Worm (Caenorhabditis elegans) whole organism, L4 larva: ENCODE measurements around the gene nhr-233.

Source experiments
- F49E8.2 ChIP-seq: sonication (generic microtip); optimal IDR thresholded peaks from 2 replicates; lab custom pipeline; 2016; ENCODE audit warnings: missing compliant biosample characterization, mild to moderate bottlenecking, missing genetic modification characterization, borderline replicate concordance
- T26A8.4 ChIP-seq: fragments of 200-800 bp; sonication (Bioruptor generic); IDR thresholded peaks from 2 replicates; pipeline ENCODE4 v1.3.6; 2022; ENCODE audit warnings: missing genetic modification characterization, missing compliant biosample characterization
- Y48G9A.11 ChIP-seq: fragments of 200-800 bp; sonication (Bioruptor generic); IDR thresholded peaks from 2 replicates; pipeline ENCODE4 v1.3.6; 2022; ENCODE audit warnings: missing genetic modification reagents, missing genetic modification characterization, missing compliant biosample characterization
- Y5F2A.4 ChIP-seq: fragments of 200-800 bp; sonication (Bioruptor generic); optimal IDR thresholded peaks from 2 replicates; lab custom pipeline; 2018; ENCODE audit warnings: mild to moderate bottlenecking, missing genetic modification characterization, missing compliant biosample characterization
- ZK337.2 ChIP-seq: fragments of 200-800 bp; sonication (Bioruptor generic); IDR thresholded peaks from 2 replicates; pipeline ENCODE4 v1.3.6; 2022; ENCODE audit warnings: missing genetic modification reagents, missing genetic modification characterization, missing compliant biosample characterization
- ZK546.5 ChIP-seq, 2 experiments: sonication (generic microtip); optimal IDR thresholded peaks; 2 replicates each; lab custom pipeline; 2017; ENCODE audit warnings: missing biosample characterization in 2 of 2, missing genetic modification characterization in 2 of 2
- aha-1 ChIP-seq: fragments of 150-350 bp; peaks from one replicate; lab custom pipeline; 2014; ENCODE audit warnings: missing biosample characterization, missing genetic modification characterization
- aly-2 ChIP-seq: sonication (generic microtip); optimal IDR thresholded peaks from 2 replicates; lab custom pipeline; 2018; ENCODE audit warnings: missing biosample characterization, missing genetic modification characterization
- arid-1 ChIP-seq: fragments of 200-800 bp; sonication (Bioruptor generic); conservative IDR thresholded peaks from 2 replicates; pipeline ENCODE4 v1.3.6; 2022; ENCODE audit warnings: missing genetic modification reagents, missing genetic modification characterization, missing compliant biosample characterization
- dmd-6 ChIP-seq: fragments of 200-800 bp; sonication (Bioruptor generic); IDR thresholded peaks from 2 replicates; pipeline ENCODE4 v1.3.6; 2022; ENCODE audit warnings: missing genetic modification reagents, missing genetic modification characterization, missing compliant biosample characterization
- dmd-8 ChIP-seq: fragments of 200-800 bp; sonication (Bioruptor generic); IDR thresholded peaks from 2 replicates; pipeline ENCODE4 v1.3.6; 2022; ENCODE audit warnings: missing genetic modification characterization, missing compliant biosample characterization
- duxl-1 ChIP-seq: sonication (generic microtip); optimal IDR thresholded peaks from 2 replicates; lab custom pipeline; 2016; ENCODE audit warnings: mild to moderate bottlenecking, missing genetic modification characterization, moderate library complexity, missing compliant biosample characterization; ENCODE audit not compliant: poor library complexity
- dve-1 ChIP-seq: sonication (generic microtip); optimal IDR thresholded peaks from 2 replicates; lab custom pipeline; 2017; ENCODE audit warnings: antibody characterized with exemption, mild to moderate bottlenecking, missing genetic modification characterization, missing compliant biosample characterization; ENCODE audit not compliant: insufficient read depth
- fkh-10 ChIP-seq: fragments of 150-350 bp; optimal IDR thresholded peaks from 2 replicates; lab custom pipeline; 2014; ENCODE audit warnings: missing biosample characterization, missing genetic modification reagents, missing genetic modification characterization
- fos-1 ChIP-seq: fragments of 150-350 bp; optimal IDR thresholded peaks from 2 replicates; lab custom pipeline; 2014; ENCODE audit warnings: missing biosample characterization, missing genetic modification characterization
- hlh-11 ChIP-seq: fragments of 200-800 bp; sonication (Bioruptor generic); optimal IDR thresholded peaks from 2 replicates; lab custom pipeline; 2018; ENCODE audit warnings: mild to moderate bottlenecking, missing genetic modification characterization, missing compliant biosample characterization
- hlh-30 ChIP-seq: sonication (generic microtip); optimal IDR thresholded peaks from 2 replicates; lab custom pipeline; 2017; ENCODE audit warnings: antibody characterized with exemption, mild to moderate bottlenecking, missing genetic modification characterization, missing compliant biosample characterization; ENCODE audit not compliant: insufficient read depth
- lim-7 ChIP-seq: fragments of 200-800 bp; sonication (Bioruptor generic); IDR thresholded peaks from 2 replicates; pipeline ENCODE4 v1.3.6; 2022; ENCODE audit warnings: missing genetic modification characterization, missing compliant biosample characterization
- lin-1 ChIP-seq: fragments of 200-800 bp; sonication (Bioruptor generic); IDR thresholded peaks from 2 replicates; pipeline ENCODE4 v1.3.6; 2022; ENCODE audit warnings: missing genetic modification reagents, missing genetic modification characterization, missing compliant biosample characterization
- madf-5 ChIP-seq, 2 experiments: fragments of 200-800 bp; sonication (Bioruptor generic); IDR thresholded peaks; 2 replicates each; pipeline ENCODE4 v1.3.6; 2022; ENCODE audit warnings: missing compliant biosample characterization in 2 of 2, missing genetic modification characterization in 2 of 2
- madf-9 ChIP-seq: fragments of 200-800 bp; sonication (Bioruptor generic); conservative IDR thresholded peaks from 2 replicates; pipeline ENCODE4 v1.3.6; 2022; ENCODE audit warnings: missing genetic modification reagents, missing genetic modification characterization, missing compliant biosample characterization
- mdt-29 ChIP-seq: fragments of 200-800 bp; sonication (Bioruptor generic); IDR thresholded peaks from 2 replicates; pipeline ENCODE4 v1.3.6; 2022; ENCODE audit warnings: missing genetic modification reagents, missing genetic modification characterization, missing compliant biosample characterization
- mes-2 ChIP-seq: sonication (generic microtip); optimal IDR thresholded peaks from 2 replicates; lab custom pipeline; 2016; ENCODE audit warnings: missing genotype, mild to moderate bottlenecking, missing genetic modification characterization, missing compliant biosample characterization; ENCODE audit not compliant: poor library complexity, severe bottlenecking
- nhr-11 ChIP-seq: fragments of 150-350 bp; optimal IDR thresholded peaks from 2 replicates; lab custom pipeline; 2014; ENCODE audit warnings: missing biosample characterization, missing genetic modification characterization
- nhr-41 ChIP-seq: fragments of 200-800 bp; sonication (Bioruptor generic); IDR thresholded peaks from 2 replicates; pipeline ENCODE4 v1.3.6; 2022; ENCODE audit warnings: missing genetic modification reagents, missing genetic modification characterization, missing compliant biosample characterization
- nhr-42 ChIP-seq: fragments of 200-800 bp; sonication (Bioruptor generic); IDR thresholded peaks from 2 replicates; pipeline ENCODE4 v1.3.6; 2022; ENCODE audit warnings: missing genetic modification characterization, missing compliant biosample characterization
- sdz-12 ChIP-seq: fragments of 200-800 bp; sonication (Bioruptor generic); optimal IDR thresholded peaks from 2 replicates; lab custom pipeline; 2018; ENCODE audit warnings: mild to moderate bottlenecking, missing genetic modification characterization, missing compliant biosample characterization
- skn-1 ChIP-seq: fragments of 150-350 bp; optimal IDR thresholded peaks from 2 replicates; lab custom pipeline; 2014; ENCODE audit warnings: missing biosample characterization, missing genetic modification characterization
- snpc-4 ChIP-seq: fragments of 150-350 bp; optimal IDR thresholded peaks from 2 replicates; lab custom pipeline; 2014; ENCODE audit warnings: missing biosample characterization, missing genetic modification characterization
- spr-1 ChIP-seq: sonication (generic microtip); optimal IDR thresholded peaks from 2 replicates; lab custom pipeline; 2016; ENCODE audit warnings: mild to moderate bottlenecking, missing genetic modification characterization, missing compliant biosample characterization
- spr-3 ChIP-seq: fragments of 200-800 bp; sonication (Bioruptor generic); optimal IDR thresholded peaks from 2 replicates; lab custom pipeline; 2018; ENCODE audit warnings: mild to moderate bottlenecking, missing genetic modification characterization, missing compliant biosample characterization
- tag-97 ChIP-seq: fragments of 200-800 bp; sonication (Bioruptor generic); IDR thresholded peaks from 2 replicates; pipeline ENCODE4 v1.3.6; 2022; ENCODE audit warnings: missing genetic modification characterization, missing compliant biosample characterization
- tra-1 ChIP-seq: fragments of 200-800 bp; sonication (Bioruptor generic); IDR thresholded peaks from 2 replicates; pipeline ENCODE4 v1.3.6; 2022; ENCODE audit warnings: missing genetic modification reagents, missing genetic modification characterization, missing compliant biosample characterization
- unc-62 ChIP-seq, 3 experiments: fragments of 150-350 bp in 1 of 3; sonication (generic microtip); optimal IDR thresholded peaks in 2 of 3; peaks in 1 of 3; 1 replicate in 1 of 3; 2 replicates in 2 of 3; lab custom pipeline; 2014 to 2017; ENCODE audit warnings: missing biosample characterization in 3 of 3, missing genetic modification characterization in 3 of 3, missing genetic modification reagents in 3 of 3, missing genotype in 1 of 3
- zag-1 ChIP-seq: fragments of 150-350 bp; optimal IDR thresholded peaks from 2 replicates; lab custom pipeline; 2014; ENCODE audit warnings: missing biosample characterization, missing genetic modification characterization
- zfp-2 ChIP-seq: sonication (generic microtip); optimal IDR thresholded peaks from 2 replicates; lab custom pipeline; 2016; ENCODE audit warnings: mild to moderate bottlenecking, missing genetic modification characterization, missing compliant biosample characterization
- zfp-3 ChIP-seq: fragments of 200-800 bp; sonication (Bioruptor generic); conservative IDR thresholded peaks from 2 replicates; pipeline ENCODE4 v1.3.6; 2022; ENCODE audit warnings: missing genetic modification reagents, missing genetic modification characterization, missing compliant biosample characterization
- zip-2 ChIP-seq: fragments of 150-350 bp; optimal IDR thresholded peaks from 2 replicates; lab custom pipeline; 2014; ENCODE audit warnings: missing biosample characterization, missing genetic modification characterization

The nhr-233 gene

ce11 chrV:16588428-16588827 lies 17.8 kb upstream of the nhr-233 start, which contains the start of gene srw-73:
Gene srw-73, minus strand, starts transcription at chrV:16588528.
- TF ChIP-seq madf-9 (GFP tag; lab: Robert Waterston, UW) (no peak), snpc-4 (tag; lab: Kevin White, UChicago) (no peak), zfp-3 (GFP tag; lab: Robert Waterston, UW) (no peak)
- TF ChIP-seq, all 104 proteins: peak for 0

ce11 chrV:16582973-16583372 lies 12.4 kb upstream of the nhr-233 start, which contains the start of gene str-150:
Gene str-150, plus strand, starts transcription at chrV:16583273.
- TF ChIP-seq skn-1 (tag; lab: Kevin White, UChicago) (no peak), mdt-29 (GFP tag; lab: Robert Waterston, UW) (no peak), nhr-42 (GFP tag; lab: Robert Waterston, UW) (no peak), hlh-30 (tag; lab: Kevin White, UChicago) (no peak), snpc-4 (tag; lab: Kevin White, UChicago) (no peak), Y48G9A.11 (GFP tag; lab: Robert Waterston, UW) (no peak), lim-7 (GFP tag; lab: Robert Waterston, UW) (no peak), aly-2 (tag; lab: Kevin White, UChicago) (no peak), duxl-1 (tag; lab: Kevin White, UChicago) (no peak)

- TF ChIP-seq dmd-6 (GFP tag; lab: Robert Waterston, UW) (no peak), nhr-41 (GFP tag; lab: Robert Waterston, UW) (no peak), aha-1 (peak; percentile 46), zag-1 (tag; lab: Kevin White, UChicago) (no peak)
Measured at ce11 chrV:16581061-16581460, 10.5 kb upstream of the nhr-233 start.

ce11 chrV:16580424-16580823 lies 9.8 kb upstream of the nhr-233 start, which contains the start of gene nhr-271:
Gene nhr-271, minus strand, starts transcription at chrV:16580524.
- TF ChIP-seq nhr-11 = no peak
- TF ChIP-seq nhr-42 (GFP tag; lab: Robert Waterston, UW) = no peak
- no peak for TF ChIP-seq lin-1 (GFP tag; lab: Robert Waterston, UW)
- no peak for TF ChIP-seq unc-62 (GFP tag; optimal IDR thresholded peaks at IDR 0.05 in 1 of 2; lab: Kevin White, UChicago)
- no peak for TF ChIP-seq unc-62 (tag; optimal IDR thresholded peaks at IDR 0.05; lab: Kevin White, UChicago)
- TF ChIP-seq snpc-4 (tag; lab: Kevin White, UChicago) = no peak
- no peak for TF ChIP-seq F49E8.2 (tag; lab: Kevin White, UChicago)
- no peak for TF ChIP-seq fkh-10 (GFP tag; lab: Kevin White, UChicago)
- no peak for TF ChIP-seq sdz-12 (GFP tag; lab: Kevin White, UChicago)
- TF ChIP-seq tag-97 = no peak
- no peak for TF ChIP-seq dmd-8 (GFP tag; lab: Robert Waterston, UW)
- TF ChIP-seq zfp-2 (tag; lab: Kevin White, UChicago) = no peak
- no peak for TF ChIP-seq ZK337.2 (GFP tag; lab: Robert Waterston, UW)
- TF ChIP-seq spr-3 = no peak
- TF ChIP-seq arid-1 (GFP tag; lab: Robert Waterston, UW) = no peak
- no peak for TF ChIP-seq mes-2 (tag; lab: Kevin White, UChicago)
- no peak for TF ChIP-seq mdt-29 (GFP tag; lab: Robert Waterston, UW)
- no peak for TF ChIP-seq Y48G9A.11 (GFP tag; lab: Robert Waterston, UW)

ce11 chrV:16575900-16576299 lies 5.3 kb upstream of the nhr-233 start, which contains the start of gene str-151:
Gene str-151, plus strand, starts transcription at chrV:16576200.
- TF ChIP-seq spr-1 = no peak
- TF ChIP-seq fkh-10 (GFP tag; lab: Kevin White, UChicago) = no peak
- no peak for TF ChIP-seq tra-1 (GFP tag; lab: Robert Waterston, UW)
- TF ChIP-seq Y48G9A.11 (GFP tag; lab: Robert Waterston, UW) = no peak
- no peak for TF ChIP-seq hlh-11
- TF ChIP-seq T26A8.4 (GFP tag; lab: Robert Waterston, UW) = no peak
- no peak for TF ChIP-seq lin-1 (GFP tag; lab: Robert Waterston, UW)
- no peak for TF ChIP-seq nhr-11
- TF ChIP-seq madf-5 (GFP tag; IDR thresholded peaks at IDR 0.05; lab: Robert Waterston, UW) = no peak
- TF ChIP-seq ZK546.5 (tag; optimal IDR thresholded peaks at IDR 0.05; lab: Kevin White, UChicago) = no peak
- TF ChIP-seq zip-2 = no peak
- no peak for TF ChIP-seq spr-3
- no peak for TF ChIP-seq fos-1 (tag; lab: Kevin White, UChicago)
- no peak for TF ChIP-seq dve-1 (tag; lab: Kevin White, UChicago)
- no peak for TF ChIP-seq Y5F2A.4 (GFP tag; lab: Kevin White, UChicago)
